Worm (Caenorhabditis elegans): ENCODE results near the gene srh-47.

DNA sequence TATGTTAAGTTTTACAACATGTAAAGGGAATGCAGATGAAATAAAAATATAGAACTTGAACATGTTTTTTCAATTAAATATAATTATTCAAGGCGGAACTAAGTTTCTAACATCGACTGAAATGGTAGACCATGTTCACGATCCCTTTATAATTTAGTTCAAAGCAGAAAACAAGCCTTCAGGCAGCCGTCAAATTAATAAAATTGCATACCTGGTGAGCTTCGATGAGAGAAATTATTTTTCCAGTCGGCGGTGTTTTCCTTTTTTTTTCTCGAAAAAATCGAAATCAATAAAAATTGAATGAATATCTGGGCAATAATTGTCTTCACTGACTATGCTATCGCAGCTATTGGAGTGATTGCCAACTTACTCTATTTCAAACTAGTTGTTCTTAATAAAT, 9.6 kb downstream of the srh-47 start, which contains the start of gene C03E10.1:
- TF ChIP-seq dao-5 (tag; optimal IDR thresholded peaks at IDR 0.05) (no peak), him-1 (tag; optimal IDR thresholded peaks at IDR 0.05) (no peak), W03F9.2 (tag; optimal IDR thresholded peaks at IDR 0.05) (no peak)
